Fruit fly (Drosophila melanogaster) whole organism, pupa: ENCODE data around the gene tws.

Experiments
- CG12605 ChIP-seq: fragments of 200-800 bp; sonication (Bioruptor generic); IDR thresholded peaks from 2 replicates; pipeline ENCODE4 v1.3.6; 2022; ENCODE audit warnings: missing biosample characterization, missing genetic modification characterization
- CG14655 ChIP-seq: fragments of 200-800 bp; sonication (Bioruptor generic); optimal IDR thresholded peaks from 3 replicates; lab custom pipeline; 2017; ENCODE audit warnings: mild to moderate bottlenecking, missing biosample characterization, missing genetic modification reagents, missing genetic modification characterization
- CG15710 ChIP-seq: fragments of 200-800 bp; sonication (Bioruptor generic); optimal IDR thresholded peaks from 2 replicates; lab custom pipeline; 2018; ENCODE audit warnings: missing biosample characterization, mild to moderate bottlenecking, missing genetic modification characterization, moderate library complexity
- CG17806 ChIP-seq: fragments of 200-800 bp; sonication (Bioruptor generic); optimal IDR thresholded peaks from 2 replicates; lab custom pipeline; 2018; ENCODE audit warnings: missing biosample characterization, mild to moderate bottlenecking, missing genetic modification characterization, moderate library complexity
- CG34367 ChIP-seq: fragments of 200-800 bp; sonication (Bioruptor generic); optimal IDR thresholded peaks from 2 replicates; lab custom pipeline; 2018; ENCODE audit warnings: missing biosample characterization, mild to moderate bottlenecking, missing genetic modification characterization
- CG4496 ChIP-seq: fragments of 200-800 bp; sonication (Bioruptor generic); IDR thresholded peaks from 3 replicates; pipeline ENCODE4 v1.3.6; 2022; ENCODE audit warnings: missing biosample characterization, missing genetic modification characterization
- CG8159 ChIP-seq: fragments of 200-800 bp; sonication (Bioruptor generic); optimal IDR thresholded peaks from 3 replicates; lab custom pipeline; 2018; ENCODE audit warnings: missing biosample characterization, mild to moderate bottlenecking, missing genetic modification characterization, moderate library complexity
- CG8301 ChIP-seq: fragments of 200-800 bp; sonication (Bioruptor generic); optimal IDR thresholded peaks from 2 replicates; lab custom pipeline; 2018; ENCODE audit warnings: missing biosample characterization, mild to moderate bottlenecking, missing genetic modification characterization
- CG9948 ChIP-seq: fragments of 200-800 bp; sonication (Bioruptor generic); optimal IDR thresholded peaks from 2 replicates; lab custom pipeline; 2018; ENCODE audit warnings: missing biosample characterization, mild to moderate bottlenecking, missing genetic modification characterization, moderate library complexity
- Ets98B ChIP-seq: fragments of 200-800 bp; sonication (Bioruptor generic); IDR thresholded peaks from 2 replicates; pipeline ENCODE4 v1.3.6; 2022; ENCODE audit warnings: missing biosample characterization, missing genetic modification characterization
- Pif1B ChIP-seq: fragments of 200-800 bp; sonication (Bioruptor generic); optimal IDR thresholded peaks from 3 replicates; lab custom pipeline; 2016; ENCODE audit warnings: missing biosample characterization, missing genetic modification characterization
- Snoo ChIP-seq: fragments of 200-800 bp; sonication (Bioruptor generic); optimal IDR thresholded peaks from 3 replicates; lab custom pipeline; 2017; ENCODE audit warnings: missing biosample characterization, mild to moderate bottlenecking, missing genetic modification characterization, inconsistent platforms
- fd96Ca ChIP-seq: fragments of 200-800 bp; sonication (Bioruptor generic); IDR thresholded peaks from 3 replicates; pipeline ENCODE4 v1.3.6; 2022; ENCODE audit warnings: missing biosample characterization, missing genetic modification characterization
- rn ChIP-seq: fragments of 200-800 bp; sonication (Bioruptor generic); IDR thresholded peaks from 2 replicates; pipeline ENCODE4 v1.3.6; 2022; ENCODE audit warnings: missing biosample characterization, missing genetic modification characterization

DNA sequence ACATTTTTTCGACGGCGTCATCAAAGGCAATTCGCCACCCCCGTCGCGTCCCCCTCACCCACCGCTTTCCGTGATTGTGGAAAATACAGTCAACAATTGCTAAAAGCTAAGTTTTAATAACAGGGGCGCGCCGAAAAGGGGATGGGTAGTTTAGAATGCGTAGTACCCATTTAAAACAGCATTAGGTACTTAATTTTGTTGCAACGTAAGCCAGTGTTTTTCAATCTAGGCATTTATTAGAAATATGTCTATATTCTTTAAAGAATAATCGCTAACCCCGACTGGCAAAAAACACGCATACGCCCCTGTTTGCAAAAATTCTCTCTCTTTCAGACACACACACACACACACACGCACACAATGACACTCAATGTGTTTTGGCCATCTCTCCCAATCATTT is 54.7 kb downstream of the tws start:
- peak; percentile 7 for TF ChIP-seq CG8301 (tag; lab: Kevin White, UChicago)
- TF ChIP-seq Snoo (tag; lab: Kevin White, UChicago): peak; percentile 75
- peak; percentile 54 for TF ChIP-seq CG17806 (tag; lab: Kevin White, UChicago)
- TF ChIP-seq CG8159 (tag; lab: Kevin White, UChicago): peak; percentile 41
- TF ChIP-seq CG12605 (GFP tag; lab: Robert Waterston, UW): no peak
- peak; percentile 75 for TF ChIP-seq CG4496 (GFP tag; lab: Robert Waterston, UW)
- no peak for TF ChIP-seq Pif1B (GFP tag; lab: Kevin White, UChicago)
- TF ChIP-seq rn (GFP tag; lab: Robert Waterston, UW): 0 out of 2 replicates have a peak, but pooled peaks have one; percentile 14
- TF ChIP-seq CG34367 (tag; lab: Kevin White, UChicago): peak; percentile 46
- peak; percentile 37 for TF ChIP-seq CG14655
- TF ChIP-seq Ets98B (GFP tag; lab: Robert Waterston, UW): 0 out of 2 replicates have a peak, but pooled peaks have one; percentile 34
- TF ChIP-seq CG9948 (tag; lab: Kevin White, UChicago): peak; percentile 40
- TF ChIP-seq CG15710 (tag; lab: Kevin White, UChicago): peak; percentile 57
- peak; percentile 69; the same call in 2 of the 3 replicates for TF ChIP-seq fd96Ca (GFP tag; lab: Robert Waterston, UW)
